Fruit fly (Drosophila melanogaster): Measurements from ENCODE around the gene CG34376.

Gene CG34376

DNA sequence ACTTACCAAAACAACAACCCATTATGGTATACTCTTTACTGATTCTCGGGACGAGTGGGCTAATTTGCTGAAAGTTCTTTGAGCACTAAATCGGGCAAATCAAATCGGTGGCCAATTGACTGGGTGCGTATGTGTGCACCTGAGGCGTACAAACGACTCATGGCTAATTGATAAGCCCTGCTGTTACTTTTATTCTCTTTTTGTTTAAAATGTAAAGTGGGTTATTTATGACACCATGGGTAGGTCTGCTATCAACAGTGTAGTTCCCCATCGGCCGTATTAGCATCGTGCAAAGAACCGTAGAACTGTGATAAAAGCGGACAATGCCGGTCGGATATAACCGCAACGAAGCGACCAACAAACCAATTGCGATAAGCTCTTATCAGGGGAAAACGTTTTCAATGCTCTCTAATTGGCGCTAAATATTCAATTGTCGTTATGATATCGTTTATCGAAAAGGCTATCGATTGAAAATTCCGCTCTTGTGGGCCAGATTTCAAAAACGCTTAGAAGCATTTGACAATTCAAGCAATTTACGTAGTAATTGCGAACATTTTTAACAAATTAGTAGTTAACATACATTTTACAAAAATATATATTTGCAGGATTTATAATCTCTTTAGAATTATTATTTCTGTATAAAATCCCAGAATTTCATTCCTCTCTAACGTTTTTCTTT lies 565 bp upstream of the CG34376 start, which contains the start of gene CG34288 (continued):
- TF ChIP-seq ara (GFP tag; IDR thresholded peaks at IDR 0.05) = 0 out of 2 replicates have a peak, but pooled peaks have one; percentile 19
- TF ChIP-seq HmgD (GFP tag; optimal IDR thresholded peaks at IDR 0.05) = no peak
- no peak for TF ChIP-seq fu2 (GFP tag; optimal IDR thresholded peaks at IDR 0.05)
- TF ChIP-seq bab2 (GFP tag; optimal IDR thresholded peaks at IDR 0.05) = peak; percentile 14
- no peak for TF ChIP-seq ind (GFP tag; optimal IDR thresholded peaks at IDR 0.05)
- TF ChIP-seq gfzf (GFP tag; optimal IDR thresholded peaks at IDR 0.05) = no peak
- no peak for TF ChIP-seq Ravus (GFP tag; IDR thresholded peaks at IDR 0.05)
- no peak for TF ChIP-seq Six4 (GFP tag; optimal IDR thresholded peaks at IDR 0.05)
- TF ChIP-seq tna (GFP tag; IDR thresholded peaks at IDR 0.05; ENCODE audit: partially characterized antibody) = no peak
- no peak for TF ChIP-seq CG10366 (GFP tag; IDR thresholded peaks at IDR 0.05)
- TF ChIP-seq grn (GFP tag; optimal IDR thresholded peaks at IDR 0.05) = no peak
- 0 out of 3 replicates have a peak, but pooled peaks have one; percentile 7 for TF ChIP-seq so (GFP tag; IDR thresholded peaks at IDR 0.05)
- TF ChIP-seq C15 (GFP tag; IDR thresholded peaks at IDR 0.05) = peak; percentile 9; the same call in 1 of the 3 replicates
- TF ChIP-seq dimm (GFP tag; IDR thresholded peaks at IDR 0.05) = no peak
- TF ChIP-seq Spps (tag; optimal IDR thresholded peaks at IDR 0.05) = no peak
- TF ChIP-seq Fer1 (GFP tag; optimal IDR thresholded peaks at IDR 0.05) = no peak
- TF ChIP-seq Bdp1 (GFP tag; optimal IDR thresholded peaks at IDR 0.05) = no peak
- peak; percentile 30 for TF ChIP-seq tap (tag; optimal IDR thresholded peaks at IDR 0.05)
- no peak for TF ChIP-seq phol (tag; optimal IDR thresholded peaks at IDR 0.05)
- TF ChIP-seq Lpt (GFP tag; optimal IDR thresholded peaks at IDR 0.05) = no peak
- no peak for TF ChIP-seq lbe (GFP tag; optimal IDR thresholded peaks at IDR 0.05)
- no peak for TF ChIP-seq eyg (GFP tag; optimal IDR thresholded peaks at IDR 0.05)
- TF ChIP-seq CG16863 (GFP tag; optimal IDR thresholded peaks at IDR 0.05) = no peak
- TF ChIP-seq CG11398 (GFP tag; optimal IDR thresholded peaks at IDR 0.05) = no peak
- no peak for TF ChIP-seq Chrac-16 (GFP tag; optimal IDR thresholded peaks at IDR 0.05)
- no peak for TF ChIP-seq Sry-β (GFP tag; optimal IDR thresholded peaks at IDR 0.05)
- TF ChIP-seq gsb-n (tag; optimal IDR thresholded peaks at IDR 0.05) = no peak
- no peak for TF ChIP-seq CG15696 (tag; optimal IDR thresholded peaks at IDR 0.05)
- no peak for TF ChIP-seq CrebB (tag; optimal IDR thresholded peaks at IDR 0.05)
- TF ChIP-seq zen2 (GFP tag; IDR thresholded peaks at IDR 0.05; ENCODE audit: partially characterized antibody) = peak; percentile 3; the same call in 1 of the 3 replicates
- TF ChIP-seq CG3995 (GFP tag; optimal IDR thresholded peaks at IDR 0.05) = no peak
- TF ChIP-seq CG13775 (GFP tag; optimal IDR thresholded peaks at IDR 0.05) = no peak
- no peak for TF ChIP-seq sens (GFP tag)
- no peak for TF ChIP-seq CG9817 (tag; optimal IDR thresholded peaks at IDR 0.05)
- TF ChIP-seq pfk (GFP tag; optimal IDR thresholded peaks at IDR 0.05) = no peak
- TF ChIP-seq CG9215 (GFP tag; IDR thresholded peaks at IDR 0.05) = no peak
- TF ChIP-seq CG13296 (GFP tag; optimal IDR thresholded peaks at IDR 0.05) = no peak
- no peak for TF ChIP-seq nerfin-1 (tag; optimal IDR thresholded peaks at IDR 0.05)
- TF ChIP-seq Elba2 (GFP tag; optimal IDR thresholded peaks at IDR 0.05) = no peak
- no peak for TF ChIP-seq repo (GFP tag; optimal IDR thresholded peaks at IDR 0.05)
- peak; percentile 99 for TF ChIP-seq exex (tag; optimal IDR thresholded peaks at IDR 0.05)
- no peak for TF ChIP-seq fru (optimal IDR thresholded peaks at IDR 0.05)
- TF ChIP-seq zen (tag; optimal IDR thresholded peaks at IDR 0.05) = no peak
- peak; percentile 59; the same call in 2 of the 3 replicates for TF ChIP-seq dysf (GFP tag; IDR thresholded peaks at IDR 0.05)
- no peak for TF ChIP-seq abd-A (tag; optimal IDR thresholded peaks at IDR 0.05)
- TF ChIP-seq Atf3 (GFP tag; optimal IDR thresholded peaks at IDR 0.05) = peak; percentile 17
- TF ChIP-seq inv (GFP tag; IDR thresholded peaks at IDR 0.05; ENCODE audit: partially characterized antibody) = no peak
- TF ChIP-seq GATAe (GFP tag; conservative IDR thresholded peaks at IDR 0.05) = peak; percentile 95
- TF ChIP-seq Trl (optimal IDR thresholded peaks at IDR 0.05) = no peak
- TF ChIP-seq Trl (GFP tag; optimal IDR thresholded peaks at IDR 0.05) = peak; percentile 6
- TF ChIP-seq CG2889 (GFP tag; IDR thresholded peaks at IDR 0.05) = no peak
- no peak for TF ChIP-seq CG7357 (GFP tag; IDR thresholded peaks at IDR 0.05)
